Worm (Caenorhabditis elegans) whole organism, dauer: ENCODE results near the gene fbxb-63.
"Not testable (repeated sequence)": the region's sequence is repeated elsewhere in the genome, so short reads cannot be mapped to it uniquely, and the experiment has no call there.

Experiments used
- unc-62 ChIP-seq: sonication (generic microtip); optimal IDR thresholded peaks from 2 replicates; lab custom pipeline; 2017; ENCODE audit warnings: missing biosample characterization, missing genetic modification reagents, missing genetic modification characterization

Gene fbxb-63

ce11 chrV:19303589-19304174 lies at the start of gene fbxb-63, which contains the start of gene fbxb-61:
Gene fbxb-63 (minus strand): TSS chrV:19303730.
Gene fbxb-61 (plus strand): TSS chrV:19304124.
- no peak for TF ChIP-seq unc-62

ce11 chrV:19351944-19352343 lies 48.4 kb upstream of the fbxb-63 start:
- no peak for TF ChIP-seq unc-62

- TF ChIP-seq unc-62: no peak
Observed at ce11 chrV:19337333-19337732, 33.8 kb upstream of the fbxb-63 start.

DNA sequence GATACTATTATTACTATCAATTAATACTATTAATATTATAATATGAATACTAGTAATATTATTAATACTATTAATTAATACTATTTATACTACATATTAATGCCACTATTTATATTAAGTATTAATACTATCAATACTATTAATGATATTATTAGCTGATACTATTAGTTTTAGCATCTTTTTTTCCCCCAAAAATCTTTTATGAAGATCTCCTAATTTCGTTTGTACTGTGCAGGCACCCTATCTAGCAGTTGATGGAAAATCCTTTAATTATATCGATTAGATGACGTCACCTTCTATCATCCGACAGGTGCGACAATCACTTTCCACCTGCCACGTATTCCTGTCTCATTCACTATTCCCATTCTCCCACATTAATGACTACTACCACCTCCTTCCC lies 25.7 kb upstream of the fbxb-63 start, which contains the start of gene fbxb-65:
fbxb-65 (plus strand) TSS at position 301 of the 400 bp plus-strand sequence.
- TF ChIP-seq unc-62: no peak

- TF ChIP-seq unc-62: no peak
Observed at ce11 chrV:19325436-19325835, 21.9 kb upstream of the fbxb-63 start.

ce11 chrV:19322387-19322786 lies 18.9 kb upstream of the fbxb-63 start, which contains the start of gene C43D7.4:
Gene C43D7.4 (minus strand): TSS chrV:19322487.
- no peak for TF ChIP-seq unc-62

DNA sequence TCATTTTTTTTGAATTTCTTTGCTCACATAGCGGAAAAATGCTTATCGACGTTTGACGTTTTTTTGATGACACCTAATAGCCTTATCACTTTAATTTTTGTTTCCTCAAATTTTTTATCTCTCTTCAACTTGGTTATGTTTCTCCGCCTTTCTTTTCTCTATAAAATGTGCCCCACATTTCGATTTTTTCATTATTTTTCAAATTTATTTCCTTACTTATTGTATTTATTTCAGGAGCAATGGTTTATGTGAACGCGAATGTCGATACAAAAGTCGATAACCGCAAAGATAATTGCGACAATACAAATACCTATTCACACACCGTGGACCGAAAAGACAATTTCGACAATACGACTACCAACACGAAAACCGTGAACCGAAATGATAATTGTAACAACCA lies 16.9 kb upstream of the fbxb-63 start, which contains the start of gene sdz-6:
sdz-6 (plus strand) TSS at position 229 of the 400 bp plus-strand sequence.
- TF ChIP-seq unc-62: no peak

DNA sequence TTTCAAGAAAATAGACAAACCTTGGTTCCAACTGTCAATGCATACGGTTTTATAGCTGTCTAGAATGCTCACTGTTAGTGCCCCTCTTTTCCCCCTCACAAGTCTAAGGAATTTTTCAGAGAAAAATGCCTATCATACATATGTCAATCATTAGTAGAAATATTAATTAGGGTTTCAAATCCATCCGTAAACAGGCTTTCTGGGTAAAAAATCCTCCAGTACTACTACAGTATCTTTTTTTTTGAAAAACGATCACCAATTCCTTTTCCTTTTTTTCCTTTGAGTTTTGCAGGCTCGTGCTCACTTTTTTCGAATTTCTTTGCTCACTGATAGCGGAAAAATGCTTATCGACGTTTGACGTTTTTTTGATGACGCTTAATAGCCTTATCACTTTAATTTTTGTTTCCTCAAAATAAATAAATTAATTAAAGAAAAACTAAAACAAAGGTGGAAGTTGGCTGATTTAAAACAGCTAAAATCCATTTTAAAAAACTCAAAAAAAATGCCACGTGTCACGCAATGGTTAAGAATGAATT lies 16.0 kb upstream of the fbxb-63 start, which contains the start of gene C43D7.7:
C43D7.7 (minus strand) TSS at position 51 of the 536 bp plus-strand sequence.
- no peak for TF ChIP-seq unc-62

ce11 chrV:19317058-19317457 lies 13.5 kb upstream of the fbxb-63 start, which contains the start of gene srh-208:
Gene srh-208 (plus strand): TSS chrV:19317358.
- not testable (repeated sequence) for TF ChIP-seq unc-62

DNA sequence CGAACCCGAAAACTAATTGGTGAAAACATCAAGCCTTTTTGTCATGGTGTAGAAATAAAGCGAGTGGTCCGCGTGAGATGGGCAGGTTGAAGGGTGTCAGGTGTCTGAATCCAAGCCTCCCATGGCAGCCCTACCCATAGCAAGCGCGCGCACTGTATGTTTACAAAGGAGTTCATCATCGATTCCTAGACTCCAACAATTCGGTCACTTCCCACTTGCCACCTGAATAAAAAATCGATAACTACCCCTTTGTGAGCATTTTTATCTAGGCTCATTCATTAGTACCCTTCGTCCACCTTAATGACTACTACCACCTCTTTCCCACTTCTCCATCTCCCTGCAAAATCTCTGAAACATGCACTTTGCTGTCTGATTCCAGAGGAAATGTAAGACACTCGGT lies 9.4 kb upstream of the fbxb-63 start, which contains the start of gene fbxb-64:
fbxb-64 (plus strand) TSS at position 301 of the 400 bp plus-strand sequence.
- no peak for TF ChIP-seq unc-62

ce11 chrV:19311391-19311790 lies 7.9 kb upstream of the fbxb-63 start, which contains the start of gene C43D7.8:
Gene C43D7.8 (minus strand): TSS chrV:19311491.
- TF ChIP-seq unc-62: no peak

DNA sequence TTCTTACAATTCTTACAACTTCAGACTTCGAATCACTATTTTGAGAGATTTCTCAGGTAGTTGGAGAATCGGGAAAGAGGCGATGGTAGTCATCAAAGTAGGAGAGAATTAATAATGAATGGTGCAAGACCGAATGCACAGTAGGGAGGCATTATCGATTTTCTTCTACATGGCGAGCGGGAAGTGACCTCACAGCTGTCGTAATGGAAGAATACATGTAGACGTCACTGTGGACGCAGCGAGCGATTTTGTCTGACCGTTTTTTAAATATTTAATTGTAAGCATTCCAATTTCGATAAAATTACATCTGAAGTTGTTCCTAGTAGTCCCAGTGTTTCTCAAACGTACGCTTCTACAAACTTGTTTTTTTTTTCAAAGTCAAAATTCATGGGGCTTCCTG lies 6.1 kb upstream of the fbxb-63 start, which contains the start of gene F55C9.11:
F55C9.11 (minus strand) TSS at position 101 of the 400 bp plus-strand sequence.
- no peak for TF ChIP-seq unc-62

DNA sequence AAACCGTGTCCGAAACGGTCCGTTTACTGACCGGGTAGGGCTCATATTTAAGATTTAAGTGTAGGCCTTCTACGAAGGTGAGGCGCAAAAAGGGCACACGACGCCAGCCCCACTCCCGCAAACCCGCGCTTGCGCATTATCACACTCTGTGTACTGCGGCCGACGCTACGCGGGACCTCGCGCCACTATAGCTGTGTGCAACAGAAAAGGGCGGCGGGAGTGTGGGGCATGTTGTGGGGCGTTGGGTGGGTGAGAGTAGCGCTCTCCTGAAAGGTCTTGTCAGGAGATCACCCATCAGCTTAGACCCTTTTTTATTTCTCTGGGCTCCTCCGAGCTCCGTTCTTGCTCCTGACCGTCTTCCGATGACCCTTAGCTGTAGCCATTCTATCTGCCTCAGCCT lies 4.6 kb upstream of the fbxb-63 start:
- no peak for TF ChIP-seq unc-62

ce11 chrV:19306906-19307305 lies 3.4 kb upstream of the fbxb-63 start, which contains the start of gene F55C9.15:
Gene F55C9.15 (minus strand): TSS chrV:19307006.
- TF ChIP-seq unc-62: no peak

DNA sequence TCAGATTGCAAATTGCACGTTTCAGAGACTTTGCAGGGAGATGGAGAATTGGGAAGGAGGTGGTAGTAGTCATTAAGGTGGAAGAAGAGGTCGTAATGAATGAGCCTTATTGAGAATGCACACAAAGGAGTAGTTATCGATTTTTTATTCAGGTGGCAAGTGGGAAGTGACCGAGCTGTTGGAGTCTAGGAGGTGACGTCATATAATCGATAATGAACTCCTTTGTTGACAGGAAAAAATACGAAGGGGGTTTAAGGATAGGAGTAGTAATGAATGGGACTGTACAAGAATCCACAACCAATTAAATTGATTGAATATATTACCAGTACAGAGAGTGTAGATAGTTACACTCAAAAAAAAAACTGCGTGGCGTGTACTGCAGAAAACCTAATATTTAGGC lies 1.6 kb downstream of the fbxb-63 start, which contains the start of gene fbxb-62:
fbxb-62 (minus strand) TSS at position 101 of the 400 bp plus-strand sequence.
- TF ChIP-seq unc-62: no peak

DNA sequence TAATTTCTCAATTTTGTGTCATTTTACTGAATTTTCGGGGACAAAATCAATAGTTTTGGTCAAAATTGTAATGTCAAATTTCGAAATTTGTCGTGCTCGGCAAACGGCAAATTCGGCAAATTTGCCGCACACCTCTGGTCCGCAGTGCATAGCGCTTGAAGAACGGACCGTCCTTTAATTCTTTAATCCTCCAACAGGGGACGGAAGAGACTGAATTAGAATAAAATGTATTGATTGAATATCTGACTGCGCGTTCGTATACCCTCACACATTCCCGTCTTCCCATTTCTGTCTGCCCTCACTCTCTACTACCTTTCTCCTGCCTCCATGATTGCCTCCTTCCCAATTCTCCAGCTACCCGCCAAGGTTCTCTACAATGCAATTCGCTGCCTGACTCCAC lies 4.3 kb downstream of the fbxb-63 start, which contains the start of gene F55C9.14:
F55C9.14 (plus strand) TSS at position 301 of the 400 bp plus-strand sequence.
- TF ChIP-seq unc-62: no peak

ce11 chrV:19297510-19297909 lies 6.0 kb downstream of the fbxb-63 start, which contains the start of gene fbxb-60:
Gene fbxb-60 (plus strand): TSS chrV:19297810.
- TF ChIP-seq unc-62: no peak

ce11 chrV:19296723-19297122 lies 6.8 kb downstream of the fbxb-63 start, which contains the start of gene F55C9.6:
Gene F55C9.6 (minus strand): TSS chrV:19296823.
- TF ChIP-seq unc-62: no peak
